Fruit fly (Drosophila melanogaster) whole organism, wandering third instar larva: Measurements from ENCODE around the gene Tpt.

Source experiments
- Abd-B ChIP-seq: fragments of >200 bp; optimal IDR thresholded peaks from 2 replicates; lab custom pipeline; 2017; ENCODE audit warnings: missing biosample characterization, missing genetic modification characterization
- CG32264 ChIP-seq: fragments of 200-800 bp; sonication (Bioruptor generic); optimal IDR thresholded peaks from 2 replicates; lab custom pipeline; 2016; ENCODE audit warnings: missing biosample characterization, missing genetic modification characterization
- CG9705 ChIP-seq: fragments of 200-800 bp; sonication (Bioruptor generic); optimal IDR thresholded peaks from 2 replicates; lab custom pipeline; 2018; ENCODE audit warnings: missing biosample characterization, mild to moderate bottlenecking, missing genetic modification characterization
- CrebA ChIP-seq: fragments of 200-800 bp; sonication (Bioruptor generic); optimal IDR thresholded peaks from 2 replicates; lab custom pipeline; 2016; ENCODE audit warnings: missing biosample characterization, mild to moderate bottlenecking, missing genetic modification characterization, borderline replicate concordance
- Dfd ChIP-seq: fragments of >200 bp; optimal IDR thresholded peaks from 2 replicates; lab custom pipeline; 2017; ENCODE audit warnings: missing biosample characterization, missing genetic modification characterization
- Dif ChIP-seq: fragments of 200-275, 200-300 bp; sonication (Bioruptor generic); optimal IDR thresholded peaks from 2 replicates; lab custom pipeline; 2018; ENCODE audit warnings: missing biosample characterization, missing genetic modification characterization; ENCODE audit not compliant: partially characterized antibody
- GATAd ChIP-seq: sonication (Bioruptor generic); optimal IDR thresholded peaks from 2 replicates; lab custom pipeline; 2016; ENCODE audit warnings: missing biosample characterization, missing genetic modification characterization
- HLH106 ChIP-seq: fragments of 200-800 bp; optimal IDR thresholded peaks from 3 replicates; lab custom pipeline; 2019; ENCODE audit warnings: missing biosample characterization, mild to moderate bottlenecking, missing genetic modification characterization, moderate library complexity
- Hr78 ChIP-seq: fragments of >200 bp; optimal IDR thresholded peaks from 2 replicates; lab custom pipeline; 2017; ENCODE audit warnings: missing biosample characterization, missing genetic modification characterization
- Hr83 ChIP-seq: fragments of 200-300 bp; sonication (Bioruptor generic); optimal IDR thresholded peaks from 2 replicates; lab custom pipeline; 2016; ENCODE audit warnings: missing biosample characterization, mild to moderate bottlenecking, missing genetic modification characterization, moderate library complexity; ENCODE audit not compliant: poor library complexity, severe bottlenecking
- Jra ChIP-seq: sonication (Bioruptor generic); optimal IDR thresholded peaks from 2 replicates; lab custom pipeline; 2016; ENCODE audit warnings: missing biosample characterization, missing genetic modification characterization
- Mio ChIP-seq: sonication (Bioruptor generic); optimal IDR thresholded peaks from 2 replicates; lab custom pipeline; 2016; ENCODE audit warnings: missing biosample characterization, missing genetic modification characterization
- Myc ChIP-seq: fragments of >200 bp; optimal IDR thresholded peaks from 2 replicates; lab custom pipeline; 2017
- N ChIP-seq: fragments of >200 bp; optimal IDR thresholded peaks from 2 replicates; lab custom pipeline; 2018; ENCODE audit warnings: missing biosample characterization, missing external identifiers, missing genetic modification characterization
- OdsH ChIP-seq: fragments of 200-800 bp; sonication (Bioruptor generic); optimal IDR thresholded peaks from 2 replicates; lab custom pipeline; 2016; ENCODE audit warnings: missing biosample characterization, mild to moderate bottlenecking, missing genetic modification characterization
- Rel ChIP-seq, 2 experiments: fragments of 200-800 bp; sonication (Bioruptor generic) in 1 of 2; optimal IDR thresholded peaks; 2 replicates in 1 of 2; 3 replicates in 1 of 2; lab custom pipeline; 2016 to 2019; ENCODE audit warnings: mild to moderate bottlenecking in 2 of 2, missing biosample characterization in 2 of 2, missing genetic modification characterization in 2 of 2, moderate library complexity in 1 of 2
- Sp1 ChIP-seq: fragments of 200-800 bp; sonication (Bioruptor generic); optimal IDR thresholded peaks from 3 replicates; lab custom pipeline; 2019; ENCODE audit warnings: missing biosample characterization, mild to moderate bottlenecking, missing genetic modification characterization, moderate library complexity
- Vsx2 ChIP-seq: fragments of 200-300, 225-300 bp; sonication (Bioruptor generic); optimal IDR thresholded peaks from 2 replicates; lab custom pipeline; 2018; ENCODE audit warnings: missing biosample characterization, missing genetic modification characterization; ENCODE audit not compliant: partially characterized antibody
- br ChIP-seq: fragments of 200-800 bp; sonication (Bioruptor generic); optimal IDR thresholded peaks from 2 replicates; lab custom pipeline; 2016; ENCODE audit warnings: missing biosample characterization, missing genetic modification characterization
- brk ChIP-seq: fragments of 200-800 bp; sonication (Bioruptor generic); optimal IDR thresholded peaks from 2 replicates; lab custom pipeline; 2016; ENCODE audit warnings: missing biosample characterization, mild to moderate bottlenecking, missing genetic modification characterization
- dl ChIP-seq, 2 experiments: fragments of 175-275, 200-275 bp in 1 of 2; fragments of 200-275 bp in 1 of 2; sonication (Bioruptor generic); optimal IDR thresholded peaks; lab custom pipeline; 2018; ENCODE audit warnings: mild to moderate bottlenecking in 2 of 2, missing biosample characterization in 2 of 2, missing genetic modification characterization in 2 of 2, moderate library complexity in 2 of 2; ENCODE audit not compliant: partially characterized antibody in 2 of 2, insufficient read depth in 1 of 2
- dmrt93B ChIP-seq: fragments of 200-800 bp; sonication (Bioruptor generic); optimal IDR thresholded peaks from 2 replicates; lab custom pipeline; 2018; ENCODE audit warnings: missing biosample characterization, mild to moderate bottlenecking, missing genetic modification characterization
- dsf ChIP-seq: sonication (Bioruptor generic); optimal IDR thresholded peaks from 2 replicates; lab custom pipeline; 2016; ENCODE audit warnings: missing biosample characterization, missing genetic modification characterization, borderline replicate concordance
- ey ChIP-seq: fragments of 200-800 bp; sonication (Bioruptor generic); optimal IDR thresholded peaks from 2 replicates; lab custom pipeline; 2016; ENCODE audit warnings: missing biosample characterization, missing genetic modification characterization
- foxo ChIP-seq, 2 experiments: fragments of 200-800 bp; sonication (Bioruptor generic); optimal IDR thresholded peaks; 2 replicates in 1 of 2; 3 replicates in 1 of 2; lab custom pipeline; 2016 to 2017; ENCODE audit warnings: missing biosample characterization in 2 of 2, missing genetic modification characterization in 2 of 2
- fru ChIP-seq: fragments of 200-800 bp; sonication (Bioruptor generic); optimal IDR thresholded peaks from 3 replicates; lab custom pipeline; 2016; ENCODE audit warnings: missing biosample characterization, mild to moderate bottlenecking, missing genetic modification characterization
- h ChIP-seq: fragments of 200-800 bp; sonication (Bioruptor generic); optimal IDR thresholded peaks from 3 replicates; lab custom pipeline; 2016; ENCODE audit warnings: missing biosample characterization, mild to moderate bottlenecking, missing genetic modification characterization
- jim ChIP-seq: fragments of 175-275, 200-325 bp; sonication (Bioruptor generic); optimal IDR thresholded peaks from 2 replicates; lab custom pipeline; 2016; ENCODE audit warnings: missing biosample characterization, mild to moderate bottlenecking, missing genetic modification characterization
- lola ChIP-seq: fragments of >200 bp; optimal IDR thresholded peaks from 2 replicates; lab custom pipeline; 2017; ENCODE audit warnings: missing biosample characterization, missing genetic modification characterization
- pan ChIP-seq: fragments of >200 bp; optimal IDR thresholded peaks from 2 replicates; lab custom pipeline; 2017
- psq ChIP-seq: fragments of 200-800 bp; sonication (Bioruptor generic); optimal IDR thresholded peaks from 3 replicates; lab custom pipeline; 2017; ENCODE audit warnings: missing biosample characterization, mild to moderate bottlenecking, missing genetic modification characterization, moderate library complexity
- rgr ChIP-seq: fragments of 200-800 bp; sonication (Bioruptor generic); optimal IDR thresholded peaks from 3 replicates; lab custom pipeline; 2016; ENCODE audit warnings: missing biosample characterization, mild to moderate bottlenecking, missing genetic modification characterization
- sage ChIP-seq: fragments of 200-800 bp; sonication (Bioruptor generic); optimal IDR thresholded peaks from 2 replicates; lab custom pipeline; 2016; ENCODE audit warnings: missing biosample characterization, mild to moderate bottlenecking, missing genetic modification characterization
- sv ChIP-seq: fragments of 200-800 bp; sonication (Bioruptor generic); optimal IDR thresholded peaks from 3 replicates; lab custom pipeline; 2016; ENCODE audit warnings: missing biosample characterization, missing genetic modification characterization
- tai ChIP-seq: sonication (Bioruptor generic); optimal IDR thresholded peaks from 2 replicates; lab custom pipeline; 2016; ENCODE audit warnings: missing biosample characterization, missing genetic modification characterization
- usp ChIP-seq: fragments of >200 bp; optimal IDR thresholded peaks from 2 replicates; lab custom pipeline; 2017; ENCODE audit warnings: missing biosample characterization, missing genetic modification characterization
- woc ChIP-seq: sonication (Bioruptor generic); optimal IDR thresholded peaks from 2 replicates; lab custom pipeline; 2016; ENCODE audit warnings: missing biosample characterization, mild to moderate bottlenecking, missing genetic modification characterization

The Tpt gene

DNA sequence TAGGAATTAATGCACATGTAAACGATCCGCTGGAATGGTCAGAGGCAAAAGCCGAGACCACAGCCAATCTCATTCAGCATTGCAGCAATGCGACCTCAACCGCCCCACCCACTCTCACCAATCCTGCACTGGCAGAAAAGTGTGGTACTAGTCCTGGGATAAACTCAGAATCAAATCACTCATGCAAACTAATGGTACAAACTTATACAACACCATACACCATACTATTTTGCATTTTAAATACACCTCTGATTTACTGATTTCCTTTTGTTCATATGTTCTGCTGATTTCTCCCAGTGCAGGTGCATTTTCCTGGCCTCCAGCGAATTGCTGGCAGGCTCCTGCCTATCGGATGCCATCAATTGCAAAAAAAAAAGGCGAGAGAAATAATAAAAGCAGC lies 13.9 kb upstream of the Tpt start:
- TF ChIP-seq Jra (GFP tag; lab: Kevin White, UChicago) (no peak), Dif (GFP tag; lab: Kevin White, UChicago) (no peak), br (GFP tag; lab: Kevin White, UChicago) (peak; percentile 10), Myc (lab: Kevin White, UChicago) (no peak), fru (GFP tag; lab: Kevin White, UChicago) (peak; percentile 33), ey (GFP tag; lab: Kevin White, UChicago) (peak; percentile 40), Mio (GFP tag; lab: Kevin White, UChicago) (no peak), dmrt93B (GFP tag; lab: Kevin White, UChicago) (no peak)

DNA sequence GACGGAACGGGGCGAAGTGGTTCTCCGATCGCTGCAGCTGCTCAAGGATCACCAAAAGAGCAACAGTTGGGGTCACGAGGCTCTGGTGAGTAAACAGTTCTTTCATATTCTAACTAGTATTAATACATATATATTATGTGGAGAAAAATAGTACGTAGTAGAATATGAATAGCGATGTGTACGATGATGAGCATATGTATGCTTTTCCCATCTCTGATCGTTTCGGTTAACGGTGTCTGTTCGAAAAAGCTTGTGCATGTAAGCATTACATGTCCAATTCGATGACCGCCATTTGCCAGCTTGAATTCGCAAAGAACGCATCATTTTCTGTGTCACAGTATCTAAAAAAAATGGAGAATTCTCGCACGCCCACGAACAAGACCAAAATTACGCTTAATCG lies 7.6 kb upstream of the Tpt start, which contains the start of the genes Oseg1 and mtrm:
Gene Oseg1, minus strand, starts transcription at position 101 of the 400 bp plus-strand sequence.
Gene mtrm, plus strand, starts transcription at position 288 of the 400 bp plus-strand sequence.
- no peak for TF ChIP-seq Dfd (GFP tag; lab: Kevin White, UChicago)
- TF ChIP-seq GATAd (GFP tag; lab: Kevin White, UChicago): no peak
- no peak for TF ChIP-seq lola (GFP tag; lab: Kevin White, UChicago)
- TF ChIP-seq rgr (GFP tag; lab: Kevin White, UChicago): no peak
- TF ChIP-seq CG32264 (GFP tag; lab: Kevin White, UChicago): no peak
- no peak for TF ChIP-seq Vsx2
- no peak for TF ChIP-seq Myc (lab: Kevin White, UChicago)
- TF ChIP-seq Jra (GFP tag; lab: Kevin White, UChicago): no peak
- TF ChIP-seq usp: no peak
- no peak for TF ChIP-seq pan
- TF ChIP-seq OdsH (GFP tag; lab: Kevin White, UChicago): no peak
- no peak for TF ChIP-seq fru (GFP tag; lab: Kevin White, UChicago)
- no peak for TF ChIP-seq CrebA (GFP tag; lab: Kevin White, UChicago)
- TF ChIP-seq Dif (GFP tag; lab: Kevin White, UChicago): no peak
- no peak for TF ChIP-seq jim (GFP tag; lab: Kevin White, UChicago)
- no peak for TF ChIP-seq Hr83
- no peak for TF ChIP-seq brk (GFP tag; lab: Kevin White, UChicago)
- TF ChIP-seq Abd-B (GFP tag; lab: Kevin White, UChicago): no peak

- TF ChIP-seq Myc (lab: Kevin White, UChicago) (peak; percentile 76), lola (GFP tag; lab: Kevin White, UChicago) (no peak)
These were observed 6.4 kb upstream of the Tpt start, which contains the start of gene Exo70 for dm6 chr3L:8411439-8411897. TSS of gene Exo70 (plus strand) at chr3L:8411851.

DNA sequence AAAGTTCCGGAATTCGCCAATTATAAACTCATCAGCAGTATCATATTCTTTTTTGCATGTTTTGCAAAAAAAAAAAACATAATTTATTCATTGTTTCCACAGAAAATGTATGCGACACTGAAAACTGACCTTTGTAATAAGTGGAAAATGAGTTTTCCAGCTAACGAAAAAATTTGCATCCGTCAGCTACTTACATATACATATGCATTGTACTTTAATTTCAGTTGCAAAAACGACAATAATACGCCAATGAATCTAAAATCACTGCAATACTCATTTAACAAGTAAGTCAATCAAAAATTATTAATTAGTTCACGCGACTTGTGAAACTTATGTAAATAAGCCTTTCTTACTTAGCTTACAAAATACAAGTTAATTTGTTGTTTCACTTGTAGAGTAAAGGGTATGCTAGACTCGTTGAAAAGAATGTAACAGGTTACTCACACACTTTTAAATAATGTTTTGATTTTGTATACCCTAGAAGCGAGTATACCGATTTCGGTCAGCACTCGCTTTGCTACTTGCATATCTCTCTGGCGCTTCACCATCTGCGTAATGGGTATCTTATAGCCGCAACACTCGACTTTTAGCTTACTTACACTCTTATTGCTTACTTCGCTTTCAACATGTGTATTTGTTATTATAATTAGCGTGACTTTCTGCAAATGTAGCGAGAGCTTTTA lies 6.2 kb downstream of the Tpt start:
- TF ChIP-seq br (GFP tag; lab: Kevin White, UChicago) (no peak), Vsx2 (no peak), rgr (GFP tag; lab: Kevin White, UChicago) (no peak), Dfd (GFP tag; lab: Kevin White, UChicago) (no peak), sage (GFP tag; lab: Kevin White, UChicago) (no peak), lola (GFP tag; lab: Kevin White, UChicago) (no peak), brk (GFP tag; lab: Kevin White, UChicago) (no peak), foxo (GFP tag; optimal IDR thresholded peaks at IDR 0.05; lab: Kevin White, UChicago) (no peak), Rel (GFP tag; optimal IDR thresholded peaks at IDR 0.05; lab: Kevin White, UChicago) (no peak), Rel (tag; optimal IDR thresholded peaks at IDR 0.05; lab: Kevin White, UChicago) (peak; percentile 32), dmrt93B (GFP tag; lab: Kevin White, UChicago) (no peak), CG32264 (GFP tag; lab: Kevin White, UChicago) (peak; percentile 63), fru (GFP tag; lab: Kevin White, UChicago) (no peak), Myc (lab: Kevin White, UChicago) (no peak), CG9705 (GFP tag; lab: Kevin White, UChicago) (peak; percentile 44), Sp1 (no peak), Dif (GFP tag; lab: Kevin White, UChicago) (no peak), HLH106 (tag; lab: Kevin White, UChicago) (peak; percentile 83), Jra (GFP tag; lab: Kevin White, UChicago) (no peak), N (GFP tag; lab: Kevin White, UChicago) (no peak), h (GFP tag; lab: Kevin White, UChicago) (no peak), Hr78 (GFP tag; lab: Kevin White, UChicago) (no peak), jim (GFP tag; lab: Kevin White, UChicago) (no peak), Abd-B (GFP tag; lab: Kevin White, UChicago) (no peak), dsf (no peak), woc (GFP tag; lab: Kevin White, UChicago) (no peak), dl (GFP tag; optimal IDR thresholded peaks at IDR 0.05; lab: Kevin White, UChicago; ENCODE audit: insufficient read depth in 1 of 2, partially characterized antibody in 2 of 2) (no peak), pan (no peak), psq (GFP tag; lab: Kevin White, UChicago) (peak; percentile 58), CrebA (GFP tag; lab: Kevin White, UChicago) (no peak), OdsH (GFP tag; lab: Kevin White, UChicago) (peak; percentile 73), Hr83 (peak; percentile 12), tai (GFP tag; lab: Kevin White, UChicago) (no peak), GATAd (GFP tag; lab: Kevin White, UChicago) (no peak), sv (GFP tag; lab: Kevin White, UChicago) (no peak), ey (GFP tag; lab: Kevin White, UChicago) (peak; percentile 79), usp (no peak)
